Worm (Caenorhabditis elegans) whole organism, L1 larva: ENCODE data around the gene C49C8.2.
A peak's percentile ranks its signal among the peaks of the same experiment; 100 is the strongest.

ENCODE experiments used
- C04F5.9 ChIP-seq: sonication (generic microtip); optimal IDR thresholded peaks from 2 replicates; lab custom pipeline; 2016; ENCODE audit warnings: missing genetic modification characterization, missing compliant biosample characterization
- C34B4.2 ChIP-seq: sonication (generic microtip); optimal IDR thresholded peaks from 2 replicates; lab custom pipeline; 2017; ENCODE audit warnings: mild to moderate bottlenecking, missing genetic modification characterization, missing compliant biosample characterization
- alr-1 ChIP-seq: fragments of 200-800 bp; sonication (Bioruptor generic); optimal IDR thresholded peaks from 2 replicates; lab custom pipeline; 2018; ENCODE audit warnings: borderline replicate concordance, mild to moderate bottlenecking, missing genetic modification characterization, missing compliant biosample characterization
- blmp-1 ChIP-seq: fragments of 150-350 bp; optimal IDR thresholded peaks from 2 replicates; lab custom pipeline; 2014; ENCODE audit warnings: missing biosample characterization, missing genetic modification characterization
- dpl-1 ChIP-seq, 3 experiments: fragments of 150-350 bp in 2 of 3; sonication (generic microtip) in 1 of 3; optimal IDR thresholded peaks; 2 replicates each; lab custom pipeline; 2014 to 2017; ENCODE audit warnings: missing biosample characterization in 3 of 3, missing genetic modification characterization in 3 of 3, missing genetic modification reagents in 3 of 3
- efl-1 ChIP-seq, 4 experiments: fragments of 150-350 bp; optimal IDR thresholded peaks in 3 of 4; peaks in 1 of 4; 1 replicate in 1 of 4; 2 replicates in 3 of 4; lab custom pipeline; 2014; ENCODE audit warnings: missing biosample characterization in 2 of 4, missing genetic modification characterization in 2 of 4, missing genetic modification reagents in 2 of 4
- egl-13 ChIP-seq: sonication (generic microtip); optimal IDR thresholded peaks from 2 replicates; lab custom pipeline; 2016; ENCODE audit warnings: missing genotype, missing genetic modification reagents, missing genetic modification characterization, missing compliant biosample characterization
- egl-27 ChIP-seq, 2 experiments: fragments of 150-350 bp in 1 of 2; sonication (generic microtip); optimal IDR thresholded peaks; 3 replicates each; lab custom pipeline; 2017 to 2018; ENCODE audit warnings: missing biosample characterization in 2 of 2, missing genetic modification characterization in 2 of 2, missing genetic modification reagents in 2 of 2
- elt-2 ChIP-seq: sonication (generic microtip); optimal IDR thresholded peaks from 2 replicates; lab custom pipeline; 2016; ENCODE audit warnings: missing genetic modification characterization, mild to moderate bottlenecking, inconsistent platforms, missing compliant biosample characterization, missing genetic modification reagents
- elt-3 ChIP-seq, 6 experiments: fragments of 150-350 bp in 1 of 6; sonication (generic microtip); optimal IDR thresholded peaks; 2 replicates each; lab custom pipeline; 2017 to 2018; ENCODE audit warnings: missing biosample characterization in 6 of 6, missing genetic modification characterization in 6 of 6, inconsistent platforms in 1 of 6
- ets-5 ChIP-seq: fragments of 200-800 bp; sonication (Bioruptor generic); IDR thresholded peaks from 2 replicates; pipeline ENCODE4 v1.3.6; 2022; ENCODE audit warnings: missing genetic modification characterization, missing compliant biosample characterization
- fkh-10 ChIP-seq: sonication (generic microtip); optimal IDR thresholded peaks from 2 replicates; lab custom pipeline; 2017; ENCODE audit warnings: missing biosample characterization, missing genetic modification reagents, missing genetic modification characterization
- fos-1 ChIP-seq: fragments of 150-350 bp; optimal IDR thresholded peaks from 2 replicates; lab custom pipeline; 2014; ENCODE audit warnings: missing biosample characterization, missing genetic modification characterization
- grh-1 ChIP-seq: fragments of 200-800 bp; sonication (Bioruptor generic); IDR thresholded peaks from 2 replicates; pipeline ENCODE4 v1.3.6; 2022; ENCODE audit warnings: missing genetic modification reagents, missing genetic modification characterization, missing compliant biosample characterization
- hlh-4 ChIP-seq: sonication (generic microtip); optimal IDR thresholded peaks from 2 replicates; lab custom pipeline; 2016; ENCODE audit warnings: mild to moderate bottlenecking, missing genetic modification characterization, missing compliant biosample characterization
- isw-1 ChIP-seq: fragments of 200-800 bp; sonication (Bioruptor generic); IDR thresholded peaks from 2 replicates; pipeline ENCODE4 v1.3.6; 2022; ENCODE audit warnings: missing genetic modification characterization, missing compliant biosample characterization
- jun-1 ChIP-seq: fragments of 150-350 bp; optimal IDR thresholded peaks from 2 replicates; lab custom pipeline; 2014; ENCODE audit warnings: missing biosample characterization, missing genetic modification reagents, missing genetic modification characterization
- lin-13 ChIP-seq: fragments of 150-350 bp; optimal IDR thresholded peaks from 2 replicates; lab custom pipeline; 2014; ENCODE audit warnings: missing biosample characterization, missing genetic modification reagents, missing genetic modification characterization
- lin-14 ChIP-seq: fragments of 200-800 bp; sonication (Bioruptor generic); optimal IDR thresholded peaks from 2 replicates; lab custom pipeline; 2018; ENCODE audit warnings: mild to moderate bottlenecking, missing genetic modification characterization, moderate library complexity, missing compliant biosample characterization
- lin-35 ChIP-seq, 2 experiments: fragments of 150-350 bp; optimal IDR thresholded peaks; 2 replicates each; lab custom pipeline; 2014; ENCODE audit warnings: missing biosample characterization in 2 of 2, missing genetic modification characterization in 2 of 2, missing genetic modification reagents in 2 of 2
- lir-3 ChIP-seq: sonication (generic microtip); optimal IDR thresholded peaks from 2 replicates; lab custom pipeline; 2016; ENCODE audit warnings: mild to moderate bottlenecking, missing genetic modification characterization, moderate library complexity, missing compliant biosample characterization; ENCODE audit not compliant: poor library complexity
- lsy-2 ChIP-seq, 2 experiments: fragments of 150-350 bp; optimal IDR thresholded peaks; 2 replicates each; lab custom pipeline; 2014; ENCODE audit warnings: missing biosample characterization in 2 of 2, missing genetic modification characterization in 2 of 2
- nhr-11 ChIP-seq: fragments of 150-350 bp; optimal IDR thresholded peaks from 2 replicates; lab custom pipeline; 2014; ENCODE audit warnings: missing biosample characterization, missing genetic modification characterization
- nhr-12 ChIP-seq: sonication (generic microtip); optimal IDR thresholded peaks from 2 replicates; lab custom pipeline; 2017; ENCODE audit warnings: missing biosample characterization, missing genetic modification characterization
- nhr-237 ChIP-seq: fragments of 150-350 bp; optimal IDR thresholded peaks from 2 replicates; lab custom pipeline; 2014; ENCODE audit warnings: missing biosample characterization, missing genetic modification characterization
- nhr-28 ChIP-seq: fragments of 150-350 bp; optimal IDR thresholded peaks from 2 replicates; lab custom pipeline; 2014; ENCODE audit warnings: missing biosample characterization, missing genetic modification characterization
- nhr-71 ChIP-seq: sonication (generic microtip); optimal IDR thresholded peaks from 2 replicates; lab custom pipeline; 2016; ENCODE audit warnings: mild to moderate bottlenecking, missing genetic modification characterization, moderate library complexity, missing compliant biosample characterization
- nhr-76 ChIP-seq: sonication (generic microtip); optimal IDR thresholded peaks from 2 replicates; lab custom pipeline; 2017; ENCODE audit warnings: missing biosample characterization, missing genetic modification characterization
- nhr-77 ChIP-seq: fragments of 150-350 bp; optimal IDR thresholded peaks from 2 replicates; lab custom pipeline; 2014; ENCODE audit warnings: missing biosample characterization, missing genetic modification characterization
- nhr-84 ChIP-seq: sonication (generic microtip); optimal IDR thresholded peaks from 2 replicates; lab custom pipeline; 2017; ENCODE audit warnings: missing biosample characterization, missing genetic modification characterization
- nhr-85 ChIP-seq: sonication (generic microtip); peaks from one replicate; lab custom pipeline; 2016; ENCODE audit warnings: missing genetic modification characterization, inconsistent platforms, missing compliant biosample characterization
- pag-3 ChIP-seq: sonication (generic microtip); optimal IDR thresholded peaks from 2 replicates; lab custom pipeline; 2017; ENCODE audit warnings: missing genetic modification characterization, mild to moderate bottlenecking, missing compliant biosample characterization, antibody characterized with exemption, borderline replicate concordance; ENCODE audit not compliant: insufficient read depth
- pax-3 ChIP-seq: fragments of 200-800 bp; sonication (Bioruptor generic); optimal IDR thresholded peaks from 2 replicates; lab custom pipeline; 2018; ENCODE audit warnings: mild to moderate bottlenecking, missing genetic modification characterization, moderate library complexity, missing compliant biosample characterization
- pqm-1 ChIP-seq: sonication (generic microtip); optimal IDR thresholded peaks from 3 replicates; lab custom pipeline; 2017; ENCODE audit warnings: missing biosample characterization, missing genetic modification characterization
- rnt-1 ChIP-seq: sonication (generic microtip); optimal IDR thresholded peaks from 2 replicates; lab custom pipeline; 2016; ENCODE audit warnings: mild to moderate bottlenecking, missing genetic modification characterization, moderate library complexity, missing compliant biosample characterization
- skn-1 ChIP-seq: fragments of 150-350 bp; optimal IDR thresholded peaks from 2 replicates; lab custom pipeline; 2014; ENCODE audit warnings: missing biosample characterization, missing genetic modification characterization
- snpc-4 ChIP-seq: fragments of 150-350 bp; optimal IDR thresholded peaks from 2 replicates; lab custom pipeline; 2014; ENCODE audit warnings: missing biosample characterization, missing genetic modification characterization
- snu-23 ChIP-seq: sonication (generic microtip); optimal IDR thresholded peaks from 2 replicates; lab custom pipeline; 2016; ENCODE audit warnings: missing genetic modification characterization, missing compliant biosample characterization
- sup-37 ChIP-seq: fragments of 200-800 bp; sonication (Bioruptor generic); optimal IDR thresholded peaks from 2 replicates; lab custom pipeline; 2018; ENCODE audit warnings: mild to moderate bottlenecking, missing genetic modification characterization, missing compliant biosample characterization
- swsn-7 ChIP-seq: sonication (generic microtip); optimal IDR thresholded peaks from 2 replicates; lab custom pipeline; 2016; ENCODE audit warnings: missing genetic modification characterization, missing compliant biosample characterization
- tbx-2 ChIP-seq: sonication (generic microtip); optimal IDR thresholded peaks from 2 replicates; lab custom pipeline; 2016; ENCODE audit warnings: missing genetic modification characterization, missing compliant biosample characterization
- tlp-1 ChIP-seq: fragments of 150-350 bp; optimal IDR thresholded peaks from 2 replicates; lab custom pipeline; 2014; ENCODE audit warnings: missing biosample characterization, missing genetic modification characterization
- unc-30 ChIP-seq: sonication (generic microtip); optimal IDR thresholded peaks from 2 replicates; lab custom pipeline; 2017; ENCODE audit warnings: missing biosample characterization, missing genetic modification characterization
- unc-86 ChIP-seq: sonication (generic microtip); optimal IDR thresholded peaks from 2 replicates; lab custom pipeline; 2016; ENCODE audit warnings: missing genetic modification characterization, missing compliant biosample characterization
- unc-98 ChIP-seq: fragments of 200-800 bp; sonication (Bioruptor generic); IDR thresholded peaks from 2 replicates; pipeline ENCODE4 v1.3.6; 2022; ENCODE audit warnings: missing genetic modification characterization, missing compliant biosample characterization
- zag-1 ChIP-seq: fragments of 150-350 bp; optimal IDR thresholded peaks from 2 replicates; lab custom pipeline; 2014; ENCODE audit warnings: missing biosample characterization, missing genetic modification characterization
- ztf-4 ChIP-seq: fragments of 150-350 bp; optimal IDR thresholded peaks from 2 replicates; lab custom pipeline; 2014; ENCODE audit warnings: missing biosample characterization, missing genetic modification characterization

Gene C49C8.2

DNA sequence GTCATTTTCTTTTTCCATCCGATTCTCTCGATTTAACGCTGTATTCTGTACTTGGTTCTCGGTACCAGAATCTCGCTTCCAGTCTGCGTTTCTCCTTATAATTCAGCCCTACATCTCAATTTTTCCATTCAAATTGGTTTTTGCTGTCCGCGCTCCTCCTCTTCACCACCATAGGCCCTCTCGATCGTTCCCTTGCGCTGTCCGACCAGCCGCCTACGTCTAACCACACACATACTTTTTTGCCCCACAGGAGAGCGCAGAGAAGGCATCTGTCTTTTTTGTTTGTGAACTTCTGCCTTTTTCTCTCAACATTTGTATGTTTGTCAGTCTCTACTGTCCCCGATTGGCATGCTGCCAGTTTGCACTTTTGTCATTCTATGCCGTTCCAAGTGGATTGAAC is 23.6 kb upstream of the C49C8.2 start, which contains the start of gene F42A9.11 (continued):
- TF ChIP-seq grh-1 (GFP tag; lab: Robert Waterston, UW) (no peak), snu-23 (GFP tag; lab: Kevin White, UChicago) (peak; percentile 70), lin-35 (GFP tag; optimal IDR thresholded peaks at IDR 0.05; lab: Kevin White, UChicago) (peak in 1 of 2 experiments; percentile 47), nhr-237 (tag; lab: Kevin White, UChicago) (no peak), nhr-77 (peak; percentile 59), zag-1 (tag; lab: Kevin White, UChicago) (no peak), lsy-2 (tag; optimal IDR thresholded peaks at IDR 0.05; lab: Kevin White, UChicago) (peak in 1 of 2 experiments; percentile 49), pax-3 (tag; lab: Kevin White, UChicago) (no peak), pqm-1 (tag; lab: Kevin White, UChicago) (no peak), skn-1 (tag; lab: Kevin White, UChicago) (peak; percentile 48), unc-86 (tag; lab: Kevin White, UChicago) (no peak), nhr-28 (tag; lab: Kevin White, UChicago) (no peak), lin-13 (GFP tag; lab: Kevin White, UChicago) (no peak)

- TF ChIP-seq blmp-1 (peak; percentile 31), fkh-10 (GFP tag; lab: Kevin White, UChicago) (peak; percentile 58), nhr-76 (tag; lab: Kevin White, UChicago) (no peak), lin-14 (GFP tag; lab: Kevin White, UChicago) (peak; percentile 55), fos-1 (tag; lab: Kevin White, UChicago) (no peak), elt-2 (tag; lab: Kevin White, UChicago) (no peak)
These were observed 22.6 kb upstream of the C49C8.2 start for ce11 chrIV:8628262-8628661.

- TF ChIP-seq nhr-237 (tag; lab: Kevin White, UChicago) (no peak), nhr-77 (peak; percentile 56), nhr-84 (tag; lab: Kevin White, UChicago) (no peak), C34B4.2 (tag; lab: Kevin White, UChicago) (no peak), nhr-12 (tag; lab: Kevin White, UChicago) (no peak), dpl-1 (GFP tag; optimal IDR thresholded peaks at IDR 0.05; lab: Kevin White, UChicago) (peak in 1 of 3 experiments; percentile 4), fkh-10 (GFP tag; lab: Kevin White, UChicago) (peak; percentile 71), elt-3 (tag; optimal IDR thresholded peaks at IDR 0.05; lab: Kevin White, UChicago) (no peak), nhr-11 (tag; lab: Kevin White, UChicago) (no peak), hlh-4 (tag; lab: Kevin White, UChicago) (no peak), rnt-1 (tag; lab: Kevin White, UChicago) (peak; percentile 39), nhr-85 (tag; lab: Kevin White, UChicago) (no peak), snpc-4 (tag; lab: Kevin White, UChicago) (peak; percentile 15), unc-30 (tag; lab: Kevin White, UChicago) (no peak), C04F5.9 (tag; lab: Kevin White, UChicago) (no peak), lir-3 (tag; lab: Kevin White, UChicago) (no peak), sup-37 (GFP tag; lab: Kevin White, UChicago) (no peak), alr-1 (no peak), egl-27 (tag; optimal IDR thresholded peaks at IDR 0.05; lab: Kevin White, UChicago) (peak in 1 of 2 experiments; percentile 8), pag-3 (tag; lab: Kevin White, UChicago) (no peak), swsn-7 (tag; lab: Kevin White, UChicago) (peak; percentile 67), efl-1 (optimal IDR thresholded peaks at IDR 0.05; lab: Kevin White, UChicago) (peak; percentile 48 to 60), efl-1 (GFP tag; optimal IDR thresholded peaks at IDR 0.05 in 1 of 2; lab: Kevin White, UChicago) (peak; percentile 2 to 55), elt-2 (tag; lab: Kevin White, UChicago) (no peak), pqm-1 (tag; lab: Kevin White, UChicago) (no peak), jun-1 (no peak), nhr-28 (tag; lab: Kevin White, UChicago) (no peak), egl-13 (no peak), tbx-2 (tag; lab: Kevin White, UChicago) (peak; percentile 74), isw-1 (GFP tag; lab: Robert Waterston, UW) (peak; percentile 40), ets-5 (GFP tag; lab: Robert Waterston, UW) (no peak), nhr-71 (tag; lab: Kevin White, UChicago) (peak; percentile 74), unc-98 (GFP tag; lab: Robert Waterston, UW) (no peak), ztf-4 (tag; lab: Kevin White, UChicago) (no peak), tlp-1 (tag; lab: Kevin White, UChicago) (no peak), snu-23 (GFP tag; lab: Kevin White, UChicago) (peak; percentile 75), lsy-2 (tag; optimal IDR thresholded peaks at IDR 0.05; lab: Kevin White, UChicago) (peak; percentile 16 to 58)
These were observed 21.3 kb upstream of the C49C8.2 start for ce11 chrIV:8629609-8630052.
